Fruit fly (Drosophila melanogaster) whole organism, embryonic: Measurements from ENCODE around the gene CG8483.

ENCODE experiments used
- Atf-2 ChIP-seq: fragments of 200-800 bp; sonication (Bioruptor generic); optimal IDR thresholded peaks from 2 replicates; lab custom pipeline; 2016; ENCODE audit warnings: missing biosample characterization, missing genetic modification characterization
- CG11504 ChIP-seq: fragments of 200-800 bp; sonication (Bioruptor generic); optimal IDR thresholded peaks from 3 replicates; lab custom pipeline; 2019; ENCODE audit warnings: missing biosample characterization, mild to moderate bottlenecking, missing genetic modification characterization, moderate library complexity
- CG12659 ChIP-seq: fragments of 200-800 bp; sonication (Bioruptor generic); optimal IDR thresholded peaks from 3 replicates; lab custom pipeline; 2017; ENCODE audit warnings: mild to moderate bottlenecking, missing biosample characterization, missing genetic modification reagents, missing genetic modification characterization
- CG13123 ChIP-seq: fragments of 200-800 bp; sonication (Bioruptor generic); optimal IDR thresholded peaks from 2 replicates; lab custom pipeline; 2016; ENCODE audit warnings: missing biosample characterization, missing genetic modification characterization
- CG13296 ChIP-seq: fragments of 200-800 bp; sonication (Bioruptor generic); optimal IDR thresholded peaks from 3 replicates; lab custom pipeline; 2018; ENCODE audit warnings: missing biosample characterization, mild to moderate bottlenecking, missing genetic modification characterization
- CG14014 ChIP-seq: fragments of 200-800 bp; sonication (Bioruptor generic); IDR thresholded peaks from 2 replicates; pipeline ENCODE4 v1.3.6; 2022; ENCODE audit warnings: missing biosample characterization, missing genetic modification characterization
- CG2120 ChIP-seq: fragments of 200-800 bp; sonication (Bioruptor generic); optimal IDR thresholded peaks from 3 replicates; lab custom pipeline; 2016; ENCODE audit warnings: missing biosample characterization, missing genetic modification characterization
- CG31224 ChIP-seq: fragments of 200-800 bp; sonication (Bioruptor generic); IDR thresholded peaks from 2 replicates; pipeline ENCODE4 v1.3.6; 2022; ENCODE audit warnings: missing biosample characterization, missing genetic modification characterization
- CG3847 ChIP-seq: fragments of 200-800 bp; sonication (Bioruptor generic); IDR thresholded peaks from 2 replicates; pipeline ENCODE4 v1.3.6; 2022; ENCODE audit warnings: missing biosample characterization, missing genetic modification characterization
- CG4404 ChIP-seq: fragments of 200-800 bp; sonication (Bioruptor generic); IDR thresholded peaks from 2 replicates; pipeline ENCODE4 v1.3.6; 2022; ENCODE audit warnings: missing biosample characterization, missing genetic modification characterization
- CG6654 ChIP-seq: fragments of 200-800 bp; sonication (Bioruptor generic); optimal IDR thresholded peaks from 2 replicates; lab custom pipeline; 2017; ENCODE audit warnings: missing biosample characterization, mild to moderate bottlenecking, missing genetic modification characterization
- CG6689 ChIP-seq: fragments of 200-800 bp; sonication (Bioruptor generic); IDR thresholded peaks from 2 replicates; pipeline ENCODE4 v1.3.6; 2022; ENCODE audit warnings: missing biosample characterization, missing genetic modification characterization
- CG7786 ChIP-seq: fragments of 200-800 bp; sonication (Bioruptor generic); optimal IDR thresholded peaks from 2 replicates; lab custom pipeline; 2016; ENCODE audit warnings: missing biosample characterization, missing genetic modification characterization
- CG7987 ChIP-seq: fragments of 200-800 bp; sonication (Bioruptor generic); optimal IDR thresholded peaks from 2 replicates; lab custom pipeline; 2018; ENCODE audit warnings: missing biosample characterization, mild to moderate bottlenecking, missing genetic modification characterization, moderate library complexity
- CG8290 ChIP-seq, 3 experiments: fragments of 200-800 bp; sonication (Bioruptor generic); optimal IDR thresholded peaks; 2 replicates each; lab custom pipeline; 2016 to 2019; ENCODE audit warnings: missing biosample characterization in 3 of 3, missing genetic modification characterization in 3 of 3, mild to moderate bottlenecking in 2 of 3, moderate library complexity in 1 of 3
- CG8478 ChIP-seq: fragments of >200 bp; optimal IDR thresholded peaks from 2 replicates; lab custom pipeline; 2018
- D19A ChIP-seq: fragments of 200-800 bp; optimal IDR thresholded peaks from 3 replicates; lab custom pipeline; 2019; ENCODE audit warnings: missing biosample characterization, mild to moderate bottlenecking, missing genetic modification characterization, moderate library complexity
- Dip2 ChIP-seq: fragments of 200-800 bp; sonication (Bioruptor generic); IDR thresholded peaks from 2 replicates; pipeline ENCODE4 v1.3.6; 2022; ENCODE audit warnings: missing biosample characterization, missing genetic modification characterization
- ERR ChIP-seq: fragments of 200-800 bp; sonication (Bioruptor generic); optimal IDR thresholded peaks from 2 replicates; lab custom pipeline; 2016; ENCODE audit warnings: missing biosample characterization, missing genetic modification characterization
- Ets97D ChIP-seq: fragments of 200-800 bp; sonication (Bioruptor generic); optimal IDR thresholded peaks from 3 replicates; lab custom pipeline; 2016; ENCODE audit warnings: missing biosample characterization, missing genetic modification characterization
- HLH3B ChIP-seq: fragments of 200-800 bp; sonication (Bioruptor generic); IDR thresholded peaks from 2 replicates; pipeline ENCODE4 v1.3.6; 2022; ENCODE audit warnings: missing biosample characterization, missing genetic modification characterization
- Hr3 ChIP-seq: fragments of 200-800 bp; sonication (Bioruptor generic); optimal IDR thresholded peaks from 3 replicates; lab custom pipeline; 2016; ENCODE audit warnings: missing biosample characterization, missing genetic modification characterization
- Hsf ChIP-seq: fragments of 200-800 bp; sonication (Bioruptor generic); optimal IDR thresholded peaks from 3 replicates; lab custom pipeline; 2016; ENCODE audit warnings: missing biosample characterization, missing genetic modification characterization
- Jarid2 ChIP-seq: fragments of 200-800 bp; sonication (Bioruptor generic); optimal IDR thresholded peaks from 3 replicates; lab custom pipeline; 2017; ENCODE audit warnings: mild to moderate bottlenecking, missing biosample characterization, missing genetic modification reagents, missing genetic modification characterization
- Med ChIP-seq: fragments of 200-800 bp; sonication (Bioruptor generic); peaks from one replicate; lab custom pipeline; 2016; ENCODE audit warnings: missing biosample characterization, missing genetic modification characterization, mild to moderate bottlenecking, inconsistent platforms, moderate library complexity
- Ptx1 ChIP-seq: fragments of 200-800 bp; sonication (Bioruptor generic); IDR thresholded peaks from 2 replicates; pipeline ENCODE4 v1.3.6; 2022; ENCODE audit warnings: missing biosample characterization, missing genetic modification characterization
- Spps ChIP-seq: fragments of 200-800 bp; sonication (Bioruptor generic); optimal IDR thresholded peaks from 2 replicates; lab custom pipeline; 2018; ENCODE audit warnings: missing biosample characterization, mild to moderate bottlenecking, missing genetic modification characterization
- TFAM ChIP-seq: fragments of 200-800 bp; sonication (Bioruptor generic); optimal IDR thresholded peaks from 2 replicates; lab custom pipeline; 2017; ENCODE audit warnings: missing biosample characterization, missing genetic modification characterization, inconsistent platforms
- ap ChIP-seq: fragments of 200-800 bp; sonication (Bioruptor generic); IDR thresholded peaks from 2 replicates; pipeline ENCODE4 v1.3.6; 2022; ENCODE audit warnings: missing biosample characterization, missing genetic modification characterization
- bigmax ChIP-seq: fragments of 200-800 bp; sonication (Bioruptor generic); optimal IDR thresholded peaks from 2 replicates; lab custom pipeline; 2018; ENCODE audit warnings: missing biosample characterization, mild to moderate bottlenecking, missing genetic modification characterization
- cato ChIP-seq: fragments of 200-800 bp; sonication (Bioruptor generic); optimal IDR thresholded peaks from 2 replicates; lab custom pipeline; 2016; ENCODE audit warnings: missing biosample characterization, missing genetic modification characterization, borderline replicate concordance
- croc ChIP-seq: fragments of 200-800 bp; sonication (Bioruptor generic); conservative IDR thresholded peaks from 3 replicates; pipeline ENCODE4 v1.3.6; 2022; ENCODE audit warnings: missing biosample characterization, missing genetic modification characterization
- fd96Cb ChIP-seq: fragments of 200-800 bp; sonication (Bioruptor generic); optimal IDR thresholded peaks from 2 replicates; lab custom pipeline; 2018; ENCODE audit warnings: missing biosample characterization, mild to moderate bottlenecking, missing genetic modification characterization, moderate library complexity
- fru ChIP-seq: fragments of >200 bp; optimal IDR thresholded peaks from 2 replicates; lab custom pipeline; 2017
- gce ChIP-seq: fragments of 200-800 bp; sonication (Bioruptor generic); IDR thresholded peaks from 3 replicates; pipeline ENCODE4 v1.3.6; 2022; ENCODE audit warnings: missing biosample characterization, missing genetic modification characterization
- gem ChIP-seq: fragments of 200-800 bp; sonication (Bioruptor generic); optimal IDR thresholded peaks from 2 replicates; lab custom pipeline; 2019; ENCODE audit warnings: missing biosample characterization, mild to moderate bottlenecking, missing genetic modification characterization, moderate library complexity
- hb ChIP-seq: fragments of 200-800 bp; sonication (Bioruptor generic); IDR thresholded peaks from 3 replicates; pipeline ENCODE4 v1.3.6; 2022; ENCODE audit warnings: missing biosample characterization, missing genetic modification characterization; ENCODE audit not compliant: partially characterized antibody
- kay ChIP-seq: fragments of 200-800 bp; sonication (Bioruptor generic); optimal IDR thresholded peaks from 2 replicates; lab custom pipeline; 2016; ENCODE audit warnings: missing biosample characterization, missing genetic modification characterization
- lilli ChIP-seq: fragments of 200-800 bp; sonication (Bioruptor generic); optimal IDR thresholded peaks from 3 replicates; lab custom pipeline; 2016; ENCODE audit warnings: missing biosample characterization, missing genetic modification characterization
- mam ChIP-seq: fragments of 200-800 bp; sonication (Bioruptor generic); optimal IDR thresholded peaks from 3 replicates; lab custom pipeline; 2016; ENCODE audit warnings: missing biosample characterization, missing genetic modification characterization
- nau ChIP-seq: fragments of 200-800 bp; sonication (Bioruptor generic); optimal IDR thresholded peaks from 3 replicates; lab custom pipeline; 2017; ENCODE audit warnings: missing biosample characterization, mild to moderate bottlenecking, missing genetic modification characterization, missing genetic modification reagents
- onecut ChIP-seq: fragments of 200-800 bp; sonication (Bioruptor generic); IDR thresholded peaks from 2 replicates; pipeline ENCODE4 v1.3.6; 2022; ENCODE audit warnings: missing biosample characterization, missing genetic modification characterization
- pum ChIP-seq: fragments of 200-800 bp; sonication (Bioruptor generic); optimal IDR thresholded peaks from 2 replicates; lab custom pipeline; 2016; ENCODE audit warnings: missing biosample characterization, missing genetic modification characterization
- sc ChIP-seq, 3 experiments: fragments of >200 bp in 2 of 3; fragments of 200-800 bp in 1 of 3; sonication (Bioruptor generic) in 1 of 3; optimal IDR thresholded peaks; 2 replicates in 2 of 3; 3 replicates in 1 of 3; lab custom pipeline; 2017; ENCODE audit warnings: mild to moderate bottlenecking in 1 of 3, missing biosample characterization in 1 of 3, missing genetic modification characterization in 1 of 3, missing genetic modification reagents in 1 of 3
- scrt ChIP-seq: fragments of 200-800 bp; sonication (Bioruptor generic); optimal IDR thresholded peaks from 2 replicates; lab custom pipeline; 2018; ENCODE audit warnings: missing biosample characterization, mild to moderate bottlenecking, missing genetic modification characterization, moderate library complexity
- sens ChIP-seq: fragments of 200-800 bp; sonication (Bioruptor generic); peaks from one replicate; lab custom pipeline; 2016; ENCODE audit warnings: missing biosample characterization, missing genetic modification characterization
- sim ChIP-seq: fragments of 200-800 bp; sonication (Bioruptor generic); IDR thresholded peaks from 2 replicates; pipeline ENCODE4 v1.3.6; 2022; ENCODE audit warnings: missing biosample characterization, missing genetic modification characterization
- sima ChIP-seq: fragments of 200-800 bp; sonication (Bioruptor generic); optimal IDR thresholded peaks from 2 replicates; lab custom pipeline; 2016; ENCODE audit warnings: missing biosample characterization, missing genetic modification characterization
- sna ChIP-seq: fragments of 200-800 bp; sonication (Bioruptor generic); IDR thresholded peaks from 2 replicates; pipeline ENCODE4 v1.3.6; 2022; ENCODE audit warnings: missing biosample characterization, missing genetic modification characterization; ENCODE audit not compliant: partially characterized antibody
- sob ChIP-seq: fragments of 200-800 bp; sonication (Bioruptor generic); IDR thresholded peaks from 2 replicates; pipeline ENCODE4 v1.3.6; 2022; ENCODE audit warnings: missing biosample characterization, missing genetic modification characterization
- stc ChIP-seq: fragments of 200-800 bp; sonication (Bioruptor generic); IDR thresholded peaks from 2 replicates; pipeline ENCODE4 v1.3.6; 2022; ENCODE audit warnings: missing biosample characterization, missing genetic modification characterization
- tap ChIP-seq: fragments of 200-800 bp; optimal IDR thresholded peaks from 3 replicates; lab custom pipeline; 2019; ENCODE audit warnings: missing biosample characterization, mild to moderate bottlenecking, missing genetic modification characterization, moderate library complexity

Gene CG8483

dm6 chr3R:13257110-13257509 is 42.8 kb upstream of the CG8483 start (continued):
- TF ChIP-seq TFAM (GFP tag; lab: Kevin White, UChicago), result no peak
- no peak for TF ChIP-seq croc (GFP tag; lab: Robert Waterston, UW)
- no peak for TF ChIP-seq onecut (GFP tag; lab: Robert Waterston, UW)
- TF ChIP-seq CG13296 (GFP tag; lab: Kevin White, UChicago), result no peak
- TF ChIP-seq Ptx1 (GFP tag; lab: Robert Waterston, UW), result peak; percentile 17; the same call in 1 of the 2 replicates
- TF ChIP-seq CG4404 (GFP tag; lab: Robert Waterston, UW), result no peak
- no peak for TF ChIP-seq CG12659 (GFP tag; lab: Kevin White, UChicago)
- peak; percentile 30 for TF ChIP-seq CG11504 (tag; lab: Kevin White, UChicago)
- TF ChIP-seq sna (GFP tag; lab: Robert Waterston, UW), result no peak
- no peak for TF ChIP-seq lilli
- TF ChIP-seq scrt (GFP tag; lab: Kevin White, UChicago), result no peak
- no peak for TF ChIP-seq sob
- no peak for TF ChIP-seq kay (GFP tag; lab: Kevin White, UChicago)
- no peak for TF ChIP-seq CG8290 (GFP tag; optimal IDR thresholded peaks at IDR 0.05; lab: Kevin White, UChicago)
- TF ChIP-seq CG8290 (tag; optimal IDR thresholded peaks at IDR 0.05; lab: Kevin White, UChicago), result peak in 1 of 2 experiments; percentile 0
- no peak for TF ChIP-seq fru (lab: Kevin White, UChicago)
- no peak for TF ChIP-seq CG7987
- TF ChIP-seq ap (GFP tag; lab: Robert Waterston, UW), result no peak
- peak; percentile 32 for TF ChIP-seq gem (tag; lab: Kevin White, UChicago)
- no peak for TF ChIP-seq CG6689 (GFP tag; lab: Robert Waterston, UW)
- TF ChIP-seq CG3847 (GFP tag; lab: Robert Waterston, UW), result no peak
- no peak for TF ChIP-seq Ets97D (GFP tag; lab: Kevin White, UChicago)
- no peak for TF ChIP-seq HLH3B (GFP tag; lab: Robert Waterston, UW)
- no peak for TF ChIP-seq Dip2
- no peak for TF ChIP-seq sima
- TF ChIP-seq CG13123, result no peak
- TF ChIP-seq Atf-2 (GFP tag; lab: Kevin White, UChicago), result no peak
- TF ChIP-seq CG6654 (GFP tag; lab: Kevin White, UChicago), result no peak
- TF ChIP-seq pum (GFP tag; lab: Kevin White, UChicago), result no peak
- TF ChIP-seq nau (GFP tag; lab: Kevin White, UChicago), result no peak
- TF ChIP-seq bigmax, result no peak
- no peak for TF ChIP-seq Hr3 (GFP tag; lab: Kevin White, UChicago)
- TF ChIP-seq cato (GFP tag; lab: Kevin White, UChicago), result no peak
- no peak for TF ChIP-seq sc (optimal IDR thresholded peaks at IDR 0.05; lab: Kevin White, UChicago)
- no peak for TF ChIP-seq sc (GFP tag; optimal IDR thresholded peaks at IDR 0.05; lab: Kevin White, UChicago)
- TF ChIP-seq mam, result peak; percentile 8
- no peak for TF ChIP-seq hb
- no peak for TF ChIP-seq CG7786 (GFP tag; lab: Kevin White, UChicago)
- TF ChIP-seq sens (GFP tag; lab: Kevin White, UChicago), result no peak
- peak; percentile 55 for TF ChIP-seq CG2120 (GFP tag; lab: Kevin White, UChicago)
- 0 out of 2 replicates have a peak, but pooled peaks have one; percentile 11 for TF ChIP-seq CG14014 (GFP tag; lab: Robert Waterston, UW)
- TF ChIP-seq CG31224 (GFP tag; lab: Robert Waterston, UW), result no peak
- no peak for TF ChIP-seq D19A (tag; lab: Kevin White, UChicago)
- no peak for TF ChIP-seq Spps (tag; lab: Kevin White, UChicago)
- TF ChIP-seq fd96Cb (tag; lab: Kevin White, UChicago), result no peak
- TF ChIP-seq Med, result peak; percentile 56
- no peak for TF ChIP-seq stc (GFP tag; lab: Robert Waterston, UW)
- TF ChIP-seq ERR (GFP tag; lab: Kevin White, UChicago), result no peak
- TF ChIP-seq sim (GFP tag; lab: Robert Waterston, UW), result no peak
- TF ChIP-seq CG8478 (lab: Kevin White, UChicago), result no peak
- TF ChIP-seq Hsf, result no peak
- TF ChIP-seq gce, result no peak
- no peak for TF ChIP-seq tap (tag; lab: Kevin White, UChicago)
- TF ChIP-seq Jarid2 (GFP tag; lab: Kevin White, UChicago), result no peak
